Fruit fly (Drosophila melanogaster) whole organism, embryonic: ENCODE measurements around the gene sti.

Source experiments
- Atf3 ChIP-seq: fragments of 200-800 bp; sonication (Bioruptor generic); optimal IDR thresholded peaks from 3 replicates; lab custom pipeline; 2016; ENCODE audit warnings: missing biosample characterization, missing genetic modification characterization
- Bdp1 ChIP-seq: fragments of 200-800 bp; sonication (Bioruptor generic); optimal IDR thresholded peaks from 3 replicates; lab custom pipeline; 2016; ENCODE audit warnings: missing biosample characterization, missing genetic modification characterization
- Bteb2 ChIP-seq: fragments of 200-800 bp; sonication (Bioruptor generic); optimal IDR thresholded peaks from 2 replicates; lab custom pipeline; 2016; ENCODE audit warnings: missing biosample characterization, missing genetic modification characterization
- CG10431 ChIP-seq: fragments of 200-800 bp; sonication (Bioruptor generic); optimal IDR thresholded peaks from 3 replicates; lab custom pipeline; 2018; ENCODE audit warnings: missing biosample characterization, mild to moderate bottlenecking, missing genetic modification characterization
- CG14441 ChIP-seq: fragments of 200-800 bp; sonication (Bioruptor generic); IDR thresholded peaks from 2 replicates; pipeline ENCODE4 v1.3.6; 2022; ENCODE audit warnings: missing biosample characterization, missing genetic modification characterization
- CG14710 ChIP-seq: fragments of 200-800 bp; sonication (Bioruptor generic); optimal IDR thresholded peaks from 3 replicates; lab custom pipeline; 2019; ENCODE audit warnings: missing biosample characterization, mild to moderate bottlenecking, missing genetic modification characterization, moderate library complexity
- CG14860 ChIP-seq: fragments of 200-800 bp; sonication (Bioruptor generic); IDR thresholded peaks from 3 replicates; pipeline ENCODE4 v1.3.6; 2022; ENCODE audit warnings: missing biosample characterization, missing genetic modification characterization; ENCODE audit not compliant: partially characterized antibody
- CG1602 ChIP-seq: fragments of 200-800 bp; sonication (Bioruptor generic); optimal IDR thresholded peaks from 3 replicates; lab custom pipeline; 2016; ENCODE audit warnings: missing biosample characterization, missing genetic modification characterization
- CG1647 ChIP-seq: fragments of 200-800 bp; sonication (Bioruptor generic); optimal IDR thresholded peaks from 3 replicates; lab custom pipeline; 2016; ENCODE audit warnings: missing biosample characterization, missing genetic modification characterization
- CG17328 ChIP-seq: fragments of 200-800 bp; sonication (Bioruptor generic); IDR thresholded peaks from 2 replicates; pipeline ENCODE4 v1.3.6; 2022; ENCODE audit warnings: missing biosample characterization, missing genetic modification characterization
- CG18011 ChIP-seq: fragments of 200-800 bp; sonication (Bioruptor generic); optimal IDR thresholded peaks from 2 replicates; lab custom pipeline; 2017; ENCODE audit warnings: missing biosample characterization, missing genetic modification characterization, mild to moderate bottlenecking, moderate library complexity, missing genotype
- CG1832 ChIP-seq: fragments of 200-800 bp; sonication (Bioruptor generic); optimal IDR thresholded peaks from 2 replicates; lab custom pipeline; 2017; ENCODE audit warnings: missing biosample characterization, mild to moderate bottlenecking, missing genetic modification characterization, inconsistent platforms
- CG30020 ChIP-seq: fragments of 200-800 bp; optimal IDR thresholded peaks from 2 replicates; lab custom pipeline; 2019; ENCODE audit warnings: missing biosample characterization, mild to moderate bottlenecking, missing genetic modification characterization, moderate library complexity
- CG30403 ChIP-seq: fragments of 200-800 bp; sonication (Bioruptor generic); optimal IDR thresholded peaks from 3 replicates; lab custom pipeline; 2016; ENCODE audit warnings: missing biosample characterization, missing genetic modification characterization
- CG32772 ChIP-seq: fragments of 200-800 bp; sonication (Bioruptor generic); IDR thresholded peaks from 2 replicates; pipeline ENCODE4 v1.3.6; 2022; ENCODE audit warnings: missing biosample characterization, missing genetic modification characterization
- CG3281 ChIP-seq: fragments of 200-800 bp; sonication (Bioruptor generic); optimal IDR thresholded peaks from 3 replicates; lab custom pipeline; 2017; ENCODE audit warnings: missing biosample characterization, mild to moderate bottlenecking, missing genetic modification characterization
- CG34376 ChIP-seq: fragments of 200-800 bp; sonication (Bioruptor generic); optimal IDR thresholded peaks from 2 replicates; lab custom pipeline; 2018; ENCODE audit warnings: missing biosample characterization, mild to moderate bottlenecking, missing genetic modification characterization
- CG4360 ChIP-seq: fragments of 200-800 bp; sonication (Bioruptor generic); IDR thresholded peaks from 2 replicates; pipeline ENCODE4 v1.3.6; 2022; ENCODE audit warnings: missing biosample characterization, missing genetic modification characterization
- CG6175 ChIP-seq: fragments of 200-800 bp; sonication (Bioruptor generic); IDR thresholded peaks from 3 replicates; pipeline ENCODE4 v1.3.6; 2022; ENCODE audit warnings: missing biosample characterization, missing genetic modification characterization
- CG8281 ChIP-seq: fragments of 200-800 bp; sonication (Bioruptor generic); optimal IDR thresholded peaks from 2 replicates; lab custom pipeline; 2018; ENCODE audit warnings: missing biosample characterization, mild to moderate bottlenecking, missing genetic modification characterization, moderate library complexity
- CG8765 ChIP-seq: fragments of 200-800 bp; sonication (Bioruptor generic); IDR thresholded peaks from 2 replicates; pipeline ENCODE4 v1.3.6; 2022; ENCODE audit warnings: missing biosample characterization, missing genetic modification characterization
- CG8924 ChIP-seq: fragments of 200-800 bp; optimal IDR thresholded peaks from 3 replicates; lab custom pipeline; 2019; ENCODE audit warnings: missing biosample characterization, mild to moderate bottlenecking, missing genetic modification characterization, moderate library complexity
- CG8944 ChIP-seq: fragments of 200-800 bp; sonication (Bioruptor generic); optimal IDR thresholded peaks from 3 replicates; lab custom pipeline; 2016; ENCODE audit warnings: missing biosample characterization, missing genetic modification characterization
- Dll ChIP-seq: fragments of 200-800 bp; sonication (Bioruptor generic); IDR thresholded peaks from 4 replicates; pipeline ENCODE4 v1.3.6; 2022; ENCODE audit warnings: missing biosample characterization, missing genetic modification characterization; ENCODE audit not compliant: partially characterized antibody
- Hand ChIP-seq: fragments of 200-800 bp; sonication (Bioruptor generic); optimal IDR thresholded peaks from 2 replicates; lab custom pipeline; 2017; ENCODE audit warnings: mild to moderate bottlenecking, missing biosample characterization, missing genetic modification reagents, missing genetic modification characterization
- Hey ChIP-seq: fragments of 200-800 bp; sonication (Bioruptor generic); optimal IDR thresholded peaks from 3 replicates; lab custom pipeline; 2018; ENCODE audit warnings: missing biosample characterization, mild to moderate bottlenecking, missing genetic modification characterization
- Hr3 ChIP-seq: fragments of 200-800 bp; sonication (Bioruptor generic); optimal IDR thresholded peaks from 3 replicates; lab custom pipeline; 2016; ENCODE audit warnings: missing biosample characterization, missing genetic modification characterization
- Max ChIP-seq: fragments of 200-800 bp; sonication (Bioruptor generic); optimal IDR thresholded peaks from 2 replicates; lab custom pipeline; 2016; ENCODE audit warnings: missing biosample characterization, mild to moderate bottlenecking, missing genetic modification characterization
- Meics ChIP-seq: fragments of 200-800 bp; sonication (Bioruptor generic); optimal IDR thresholded peaks from 2 replicates; lab custom pipeline; 2017; ENCODE audit warnings: missing biosample characterization, mild to moderate bottlenecking, missing genetic modification characterization
- Nf-YB ChIP-seq: fragments of 200-800 bp; sonication (Bioruptor generic); optimal IDR thresholded peaks from 3 replicates; lab custom pipeline; 2019; ENCODE audit warnings: missing biosample characterization, mild to moderate bottlenecking, missing genetic modification characterization, moderate library complexity
- Oaz ChIP-seq: fragments of 200-800 bp; sonication (Bioruptor generic); IDR thresholded peaks from 2 replicates; pipeline ENCODE4 v1.3.6; 2022; ENCODE audit warnings: missing biosample characterization, missing genetic modification characterization
- Six4 ChIP-seq: fragments of 200-800 bp; sonication (Bioruptor generic); optimal IDR thresholded peaks from 2 replicates; lab custom pipeline; 2016; ENCODE audit warnings: missing biosample characterization, missing genetic modification characterization
- Sry-δ ChIP-seq: fragments of 200-800 bp; sonication (Bioruptor generic); optimal IDR thresholded peaks from 2 replicates; lab custom pipeline; 2016; ENCODE audit warnings: missing biosample characterization, missing genetic modification characterization
- al ChIP-seq: fragments of 200-800 bp; sonication (Bioruptor generic); IDR thresholded peaks from 2 replicates; pipeline ENCODE4 v1.3.6; 2022; ENCODE audit warnings: missing biosample characterization, missing genetic modification characterization
- ara ChIP-seq: fragments of 200-800 bp; sonication (Bioruptor generic); IDR thresholded peaks from 2 replicates; pipeline ENCODE4 v1.3.6; 2022; ENCODE audit warnings: missing biosample characterization, missing genetic modification characterization
- da ChIP-seq: fragments of 200-800 bp; sonication (Bioruptor generic); optimal IDR thresholded peaks from 2 replicates; lab custom pipeline; 2016; ENCODE audit warnings: missing biosample characterization, missing genetic modification characterization
- eve ChIP-seq, 2 experiments: fragments of >200 bp; optimal IDR thresholded peaks; 2 replicates each; lab custom pipeline; 2017; ENCODE audit warnings: missing biosample characterization in 2 of 2, missing genetic modification characterization in 2 of 2
- gem ChIP-seq: fragments of 200-800 bp; sonication (Bioruptor generic); optimal IDR thresholded peaks from 2 replicates; lab custom pipeline; 2019; ENCODE audit warnings: missing biosample characterization, mild to moderate bottlenecking, missing genetic modification characterization, moderate library complexity
- insv ChIP-seq, 2 experiments: fragments of 200-800 bp; sonication (Bioruptor generic); optimal IDR thresholded peaks; 3 replicates each; lab custom pipeline; 2016 to 2018; ENCODE audit warnings: missing biosample characterization in 2 of 2, missing genetic modification characterization in 2 of 2
- nmo ChIP-seq: fragments of 200-800 bp; sonication (Bioruptor generic); optimal IDR thresholded peaks from 2 replicates; lab custom pipeline; 2018; ENCODE audit warnings: missing biosample characterization, mild to moderate bottlenecking, missing genetic modification characterization, moderate library complexity
- otp ChIP-seq: fragments of 200-800 bp; sonication (Bioruptor generic); IDR thresholded peaks from 3 replicates; pipeline ENCODE4, ENCODE4 v1.3.6; 2022; ENCODE audit warnings: missing biosample characterization, missing genetic modification characterization
- pfk ChIP-seq: fragments of 200-800 bp; sonication (Bioruptor generic); optimal IDR thresholded peaks from 2 replicates; lab custom pipeline; 2018; ENCODE audit warnings: missing biosample characterization, mild to moderate bottlenecking, missing genetic modification characterization, moderate library complexity
- psq ChIP-seq: fragments of 200-800 bp; sonication (Bioruptor generic); optimal IDR thresholded peaks from 2 replicates; lab custom pipeline; 2017; ENCODE audit warnings: missing biosample characterization, missing genetic modification characterization
- ranshi ChIP-seq: fragments of 200-800 bp; sonication (Bioruptor generic); IDR thresholded peaks from 2 replicates; pipeline ENCODE4 v1.3.6; 2022; ENCODE audit warnings: missing biosample characterization, missing genetic modification characterization
- sens ChIP-seq: fragments of 200-800 bp; sonication (Bioruptor generic); peaks from one replicate; lab custom pipeline; 2016; ENCODE audit warnings: missing biosample characterization, missing genetic modification characterization
- slp2 ChIP-seq: fragments of 200-800 bp; sonication (Bioruptor generic); optimal IDR thresholded peaks from 2 replicates; lab custom pipeline; 2016; ENCODE audit warnings: missing biosample characterization, missing genetic modification characterization
- so ChIP-seq: fragments of 200-800 bp; sonication (Bioruptor generic); IDR thresholded peaks from 3 replicates; pipeline ENCODE4 v1.3.6; 2022; ENCODE audit warnings: missing biosample characterization, missing genetic modification characterization
- sob ChIP-seq: fragments of 200-800 bp; sonication (Bioruptor generic); IDR thresholded peaks from 2 replicates; pipeline ENCODE4 v1.3.6; 2022; ENCODE audit warnings: missing biosample characterization, missing genetic modification characterization
- tap ChIP-seq: fragments of 200-800 bp; optimal IDR thresholded peaks from 3 replicates; lab custom pipeline; 2019; ENCODE audit warnings: missing biosample characterization, mild to moderate bottlenecking, missing genetic modification characterization, moderate library complexity
- tin ChIP-seq: fragments of 200-800 bp; sonication (Bioruptor generic); optimal IDR thresholded peaks from 3 replicates; lab custom pipeline; 2016; ENCODE audit warnings: missing biosample characterization, missing genetic modification characterization
- tx ChIP-seq: fragments of 200-800 bp; sonication (Bioruptor generic); optimal IDR thresholded peaks from 2 replicates; lab custom pipeline; 2016; ENCODE audit warnings: missing biosample characterization, missing genetic modification characterization

sti gene

DNA sequence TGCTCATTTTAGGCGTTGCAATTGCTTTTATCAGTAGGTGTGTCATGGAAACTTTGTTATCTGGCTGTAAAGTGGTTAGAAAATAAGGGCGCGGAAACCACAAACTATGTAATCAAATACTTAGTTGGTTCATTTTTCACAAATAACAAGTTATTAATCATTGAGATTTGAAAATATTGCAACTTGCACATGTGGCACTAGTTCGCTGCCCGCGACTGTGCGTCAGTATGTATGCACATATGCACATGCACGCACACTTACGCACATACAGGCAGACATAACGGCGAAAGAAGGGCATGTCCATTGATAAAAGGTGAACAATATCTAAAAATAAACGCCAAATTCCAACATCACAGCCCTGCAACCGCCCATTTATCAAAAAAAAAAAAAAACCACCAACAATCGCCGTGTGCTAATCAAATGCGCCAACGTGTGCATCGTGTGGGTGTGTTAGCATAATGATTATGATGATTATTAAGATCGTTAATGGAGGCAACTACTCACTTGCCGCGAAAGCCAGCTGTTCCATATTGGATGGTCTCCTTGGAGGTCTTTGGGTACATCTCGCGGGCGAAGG, 14.9 kb upstream of the sti start (continued):
- no peak for TF ChIP-seq Max (GFP tag; lab: Kevin White, UChicago)
- peak; percentile 14; the same call in 1 of the 3 replicates for TF ChIP-seq CG6175
- TF ChIP-seq Six4 (GFP tag; lab: Kevin White, UChicago) = peak; percentile 22
- no peak for TF ChIP-seq CG10431
- TF ChIP-seq CG18011 = peak; percentile 38
- TF ChIP-seq Atf3 (GFP tag; lab: Kevin White, UChicago) = no peak
- TF ChIP-seq CG3281 (GFP tag; lab: Kevin White, UChicago) = peak; percentile 55
- TF ChIP-seq CG14710 (tag; lab: Kevin White, UChicago) = peak; percentile 23
- TF ChIP-seq CG17328 = peak; percentile 76
- TF ChIP-seq slp2 (GFP tag; lab: Kevin White, UChicago) = peak; percentile 20
- peak; percentile 47 for TF ChIP-seq CG30403 (GFP tag; lab: Kevin White, UChicago)
- TF ChIP-seq Oaz = 0 out of 2 replicates have a peak, but pooled peaks have one; percentile 13
- TF ChIP-seq CG1602 (GFP tag; lab: Kevin White, UChicago) = peak; percentile 3
- TF ChIP-seq eve (GFP tag; optimal IDR thresholded peaks at IDR 0.05; lab: Kevin White, UChicago) = no peak
- peak; percentile 4 for TF ChIP-seq Hand (GFP tag; lab: Kevin White, UChicago)
- TF ChIP-seq otp = 0 out of 3 replicates have a peak, but pooled peaks have one; percentile 43
- peak; percentile 5 for TF ChIP-seq sens (GFP tag; lab: Kevin White, UChicago)
- TF ChIP-seq tap (tag; lab: Kevin White, UChicago) = peak; percentile 49
- peak; percentile 22 for TF ChIP-seq Bteb2 (GFP tag; lab: Kevin White, UChicago)
- no peak for TF ChIP-seq pfk (GFP tag; lab: Kevin White, UChicago)
- TF ChIP-seq so (GFP tag; lab: Robert Waterston, UW) = peak; percentile 56; the same call in 1 of the 3 replicates
- TF ChIP-seq psq (GFP tag; lab: Kevin White, UChicago) = no peak
- peak; percentile 12 for TF ChIP-seq Nf-YB (GFP tag; lab: Kevin White, UChicago)
- no peak for TF ChIP-seq Dll (GFP tag; lab: Robert Waterston, UW)
- TF ChIP-seq nmo = peak; percentile 42
- no peak for TF ChIP-seq sob (GFP tag; lab: Robert Waterston, UW)
- no peak; the same call in 1 of the 2 replicates for TF ChIP-seq CG8765 (GFP tag; lab: Robert Waterston, UW)
- TF ChIP-seq CG8944 (GFP tag; lab: Kevin White, UChicago) = peak; percentile 53
- TF ChIP-seq al (GFP tag; lab: Robert Waterston, UW) = no peak
- no peak for TF ChIP-seq CG1647 (GFP tag; lab: Kevin White, UChicago)
- TF ChIP-seq Hey (tag; lab: Kevin White, UChicago) = no peak
- peak; percentile 10 for TF ChIP-seq Hr3
- peak; percentile 23; the same call in 1 of the 2 replicates for TF ChIP-seq CG32772 (GFP tag; lab: Robert Waterston, UW)
- TF ChIP-seq CG8281 (tag; lab: Kevin White, UChicago) = no peak
- TF ChIP-seq CG1832 (GFP tag; lab: Kevin White, UChicago) = no peak
- no peak for TF ChIP-seq Sry-δ (GFP tag; lab: Kevin White, UChicago)
- peak; percentile 17; the same call in 1 of the 2 replicates for TF ChIP-seq ranshi (GFP tag; lab: Robert Waterston, UW)
- peak; percentile 42 for TF ChIP-seq CG8924
- TF ChIP-seq tin (GFP tag; lab: Kevin White, UChicago) = peak; percentile 50
- no peak for TF ChIP-seq CG34376 (GFP tag; lab: Kevin White, UChicago)
- no peak for TF ChIP-seq da (GFP tag; lab: Kevin White, UChicago)
- no peak for TF ChIP-seq CG30020
- peak; percentile 62 for TF ChIP-seq gem (tag; lab: Kevin White, UChicago)
- no peak for TF ChIP-seq Bdp1 (GFP tag; lab: Kevin White, UChicago)
- TF ChIP-seq CG14441 = peak; percentile 68
- peak; percentile 40 for TF ChIP-seq Meics (GFP tag; lab: Kevin White, UChicago)
- TF ChIP-seq insv (GFP tag; optimal IDR thresholded peaks at IDR 0.05; lab: Kevin White, UChicago) = no peak
- peak; percentile 63 for TF ChIP-seq ara (GFP tag; lab: Robert Waterston, UW)
- no peak for TF ChIP-seq tx (GFP tag; lab: Kevin White, UChicago)
- 0 out of 2 replicates have a peak, but pooled peaks have one; percentile 35 for TF ChIP-seq CG4360
- no peak for TF ChIP-seq CG14860 (GFP tag; lab: Robert Waterston, UW)
